Worm (Caenorhabditis elegans) whole organism, young adult: ENCODE results near the gene nbs-1.

Experiments used
- B0019.2 ChIP-seq: fragments of 200-800 bp; sonication (Bioruptor generic); conservative IDR thresholded peaks from 2 replicates; pipeline ENCODE4 v1.3.6; 2022; ENCODE audit warnings: missing genetic modification reagents, missing genetic modification characterization, missing compliant biosample characterization
- F55B11.4 ChIP-seq: sonication (generic microtip); optimal IDR thresholded peaks from 2 replicates; lab custom pipeline; 2016; ENCODE audit warnings: missing compliant biosample characterization, missing genetic modification characterization, borderline replicate concordance; ENCODE audit not compliant: insufficient read depth
- F57A8.1 ChIP-seq: fragments of 200-800 bp; sonication (Bioruptor generic); optimal IDR thresholded peaks from 2 replicates; lab custom pipeline; 2018; ENCODE audit warnings: mild to moderate bottlenecking, missing genetic modification characterization, moderate library complexity, missing compliant biosample characterization
- Y56A3A.18 ChIP-seq: fragments of 200-800 bp; sonication (Bioruptor generic); IDR thresholded peaks from 2 replicates; pipeline ENCODE4 v1.3.6; 2022; ENCODE audit warnings: missing genetic modification reagents, missing genetic modification characterization, missing compliant biosample characterization
- Y79H2A.3 ChIP-seq: fragments of 200-800 bp; sonication (Bioruptor generic); conservative IDR thresholded peaks from 2 replicates; pipeline ENCODE4 v1.3.6; 2022; ENCODE audit warnings: missing genetic modification reagents, missing genetic modification characterization, missing compliant biosample characterization
- ZK185.1 ChIP-seq: sonication (generic microtip); optimal IDR thresholded peaks from 2 replicates; lab custom pipeline; 2016; ENCODE audit warnings: mild to moderate bottlenecking, missing genetic modification characterization, missing compliant biosample characterization; ENCODE audit not compliant: poor library complexity, severe bottlenecking
- aptf-2 ChIP-seq: fragments of 200-800 bp; sonication (Bioruptor generic); conservative IDR thresholded peaks from 2 replicates; pipeline ENCODE4 v1.3.6; 2022; ENCODE audit warnings: missing genetic modification reagents, missing genetic modification characterization, missing compliant biosample characterization
- ceh-100 ChIP-seq: fragments of 200-800 bp; sonication (Bioruptor generic); IDR thresholded peaks from 2 replicates; pipeline ENCODE4 v1.3.6; 2022; ENCODE audit warnings: missing genetic modification reagents, missing genetic modification characterization, missing compliant biosample characterization
- ceh-27 ChIP-seq: fragments of 200-800 bp; sonication (Bioruptor generic); optimal IDR thresholded peaks from 2 replicates; lab custom pipeline; 2018; ENCODE audit warnings: mild to moderate bottlenecking, missing genetic modification characterization, moderate library complexity, missing compliant biosample characterization
- ceh-40 ChIP-seq: fragments of 200-800 bp; sonication (Bioruptor generic); IDR thresholded peaks from 2 replicates; pipeline ENCODE4 v1.3.6; 2022; ENCODE audit warnings: missing genetic modification characterization, missing compliant biosample characterization
- die-1 ChIP-seq: sonication (generic microtip); optimal IDR thresholded peaks from 2 replicates; lab custom pipeline; 2016; ENCODE audit warnings: missing genotype, mild to moderate bottlenecking, missing genetic modification characterization, missing compliant biosample characterization
- dpff-1 ChIP-seq: sonication (generic microtip); optimal IDR thresholded peaks from 2 replicates; lab custom pipeline; 2017; ENCODE audit warnings: mild to moderate bottlenecking, missing genetic modification characterization, missing compliant biosample characterization
- dpl-1 ChIP-seq: fragments of 150-350 bp; optimal IDR thresholded peaks from 2 replicates; lab custom pipeline; 2014; ENCODE audit warnings: missing biosample characterization, missing genetic modification reagents, missing genetic modification characterization
- him-1 ChIP-seq: sonication (generic microtip); optimal IDR thresholded peaks from 2 replicates; lab custom pipeline; 2016; ENCODE audit warnings: missing genotype, missing genetic modification reagents, missing genetic modification characterization, missing compliant biosample characterization
- hlh-12 ChIP-seq: sonication (generic microtip); optimal IDR thresholded peaks from 2 replicates; lab custom pipeline; 2016; ENCODE audit warnings: missing genetic modification characterization, missing compliant biosample characterization
- hmg-1.2 ChIP-seq: fragments of 200-800 bp; sonication (Bioruptor generic); IDR thresholded peaks from 2 replicates; pipeline ENCODE4 v1.3.6; 2022; ENCODE audit warnings: missing genetic modification reagents, missing genetic modification characterization, missing compliant biosample characterization
- lir-1 ChIP-seq: fragments of 200-800 bp; sonication (Bioruptor generic); conservative IDR thresholded peaks from 2 replicates; pipeline ENCODE4 v1.3.6; 2022; ENCODE audit warnings: missing genetic modification reagents, missing genetic modification characterization, missing compliant biosample characterization
- mcd-1 ChIP-seq: fragments of 200-800 bp; sonication (Bioruptor generic); IDR thresholded peaks from 2 replicates; pipeline ENCODE4 v1.3.6; 2022; ENCODE audit warnings: missing genetic modification reagents, missing genetic modification characterization, missing compliant biosample characterization
- mxl-1 ChIP-seq: sonication (generic microtip); optimal IDR thresholded peaks from 2 replicates; lab custom pipeline; 2016; ENCODE audit warnings: missing genetic modification characterization, missing compliant biosample characterization
- nhr-179 ChIP-seq: sonication (generic microtip); optimal IDR thresholded peaks from 2 replicates; lab custom pipeline; 2016; ENCODE audit warnings: mild to moderate bottlenecking, missing genetic modification characterization, missing compliant biosample characterization
- sea-2 ChIP-seq: fragments of 200-800 bp; sonication (Bioruptor generic); IDR thresholded peaks from 2 replicates; pipeline ENCODE4 v1.3.6; 2022; ENCODE audit warnings: missing genetic modification characterization, missing compliant biosample characterization
- snpc-3.4 ChIP-seq: sonication (generic microtip); optimal IDR thresholded peaks from 2 replicates; lab custom pipeline; 2017; ENCODE audit warnings: missing genetic modification characterization, mild to moderate bottlenecking, missing compliant biosample characterization, antibody characterized with exemption, moderate library complexity, missing genotype, missing genetic modification reagents
- tbx-9 ChIP-seq: sonication (generic microtip); optimal IDR thresholded peaks from 2 replicates; lab custom pipeline; 2016; ENCODE audit warnings: borderline replicate concordance, missing genetic modification characterization, inconsistent platforms, missing compliant biosample characterization
- tlf-1 ChIP-seq: fragments of 200-800 bp; sonication (Bioruptor generic); optimal IDR thresholded peaks from 2 replicates; lab custom pipeline; 2018; ENCODE audit warnings: mild to moderate bottlenecking, missing genetic modification characterization, missing compliant biosample characterization
- zim-3 ChIP-seq: sonication (generic microtip); optimal IDR thresholded peaks from 2 replicates; lab custom pipeline; 2017; ENCODE audit warnings: mild to moderate bottlenecking, missing genetic modification characterization, moderate library complexity, missing compliant biosample characterization
- ztf-26 ChIP-seq: sonication (generic microtip); optimal IDR thresholded peaks from 2 replicates; lab custom pipeline; 2017; ENCODE audit warnings: missing genetic modification characterization, missing compliant biosample characterization
- ztf-6 ChIP-seq: fragments of 200-800 bp; sonication (Bioruptor generic); IDR thresholded peaks from 2 replicates; pipeline ENCODE4 v1.3.6; 2022; ENCODE audit warnings: missing genetic modification reagents, missing genetic modification characterization, missing compliant biosample characterization

The nbs-1 gene

DNA sequence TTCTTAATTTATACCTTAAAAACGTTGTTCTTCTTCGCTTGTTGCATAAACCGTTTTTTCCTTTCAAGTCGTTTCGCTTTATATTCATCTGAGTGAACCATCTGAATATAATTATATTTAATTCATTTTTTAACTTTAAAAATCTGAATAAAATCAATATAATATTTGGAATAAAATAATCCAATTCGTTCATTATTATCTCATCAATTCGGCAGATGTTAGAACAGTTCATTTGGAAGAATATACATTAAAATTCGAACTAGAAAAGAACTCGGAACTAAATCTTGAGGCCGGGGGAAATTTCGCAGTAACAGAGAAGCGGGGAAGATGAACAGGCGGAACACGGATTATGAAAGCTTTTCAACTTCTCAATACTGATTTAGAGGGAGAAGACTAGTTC, 47.3 kb downstream of the nbs-1 start, which contains the start of gene F33A8.4:
TSS of gene F33A8.4 (minus strand) at position 101 of the 400 bp plus-strand sequence.
- TF ChIP-seq ceh-100 (no peak), hmg-1.2 (GFP tag; lab: Robert Waterston, UW) (no peak), ceh-40 (GFP tag; lab: Robert Waterston, UW) (no peak), Y79H2A.3 (GFP tag; lab: Robert Waterston, UW) (no peak), him-1 (no peak), zim-3 (tag; lab: Kevin White, UChicago) (no peak), mcd-1 (GFP tag; lab: Robert Waterston, UW) (no peak), nhr-179 (tag; lab: Kevin White, UChicago) (no peak), sea-2 (no peak), B0019.2 (no peak), aptf-2 (no peak), ZK185.1 (tag; lab: Kevin White, UChicago) (no peak), ztf-26 (tag; lab: Kevin White, UChicago) (no peak), mxl-1 (tag; lab: Kevin White, UChicago) (no peak), dpff-1 (tag; lab: Kevin White, UChicago) (no peak), die-1 (tag; lab: Kevin White, UChicago) (no peak), F57A8.1 (GFP tag; lab: Kevin White, UChicago) (no peak)

DNA sequence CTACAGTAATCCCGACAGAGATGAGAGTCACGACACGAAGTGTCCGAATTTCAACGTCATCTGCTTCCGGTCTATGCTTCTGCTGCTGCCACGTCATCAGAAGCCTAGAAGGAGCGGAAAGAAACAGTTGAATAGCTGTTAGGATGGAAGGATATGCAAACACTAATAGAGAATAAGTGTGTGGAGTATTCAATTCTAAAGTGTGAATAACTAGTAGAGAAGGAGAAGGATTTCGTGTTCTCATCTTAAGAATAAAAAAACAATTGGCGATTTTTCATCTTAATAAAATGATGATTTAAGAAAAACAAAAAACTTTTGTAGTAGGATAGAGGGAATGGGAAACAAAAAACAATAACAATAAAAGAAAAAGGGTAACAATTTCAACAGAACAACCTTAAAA, 50.4 kb downstream of the nbs-1 start, which contains the start of gene col-83:
TSS of gene col-83 (minus strand) at position 101 of the 400 bp plus-strand sequence.
- TF ChIP-seq Y56A3A.18 (no peak), tlf-1 (no peak), snpc-3.4 (tag; lab: Kevin White, UChicago) (no peak), Y79H2A.3 (GFP tag; lab: Robert Waterston, UW) (no peak), B0019.2 (no peak), lir-1 (GFP tag; lab: Robert Waterston, UW) (no peak), ZK185.1 (tag; lab: Kevin White, UChicago) (no peak), ceh-27 (GFP tag; lab: Kevin White, UChicago) (no peak), F57A8.1 (GFP tag; lab: Kevin White, UChicago) (no peak), tbx-9 (no peak), F55B11.4 (no peak), dpl-1 (GFP tag; lab: Kevin White, UChicago) (no peak), ztf-6 (GFP tag; lab: Robert Waterston, UW) (no peak), zim-3 (tag; lab: Kevin White, UChicago) (no peak), hlh-12 (tag; lab: Kevin White, UChicago) (no peak)
